Worm (Caenorhabditis elegans) whole organism, L4 larva: Measurements from ENCODE around the gene F31D4.8.

ENCODE experiments used
- F26F4.8 ChIP-seq: fragments of 200-800 bp; sonication (Bioruptor generic); conservative IDR thresholded peaks from 2 replicates; pipeline ENCODE4 v1.3.6; 2022; ENCODE audit warnings: missing genetic modification characterization, missing compliant biosample characterization
- F37D6.2 ChIP-seq: sonication (generic microtip); optimal IDR thresholded peaks from 2 replicates; lab custom pipeline; 2016; ENCODE audit warnings: mild to moderate bottlenecking, missing genetic modification characterization, missing compliant biosample characterization
- F49E8.2 ChIP-seq: sonication (generic microtip); optimal IDR thresholded peaks from 2 replicates; lab custom pipeline; 2016; ENCODE audit warnings: missing compliant biosample characterization, mild to moderate bottlenecking, missing genetic modification characterization, borderline replicate concordance
- Y105C5A.15 ChIP-seq: fragments of 200-800 bp; sonication (Bioruptor generic); IDR thresholded peaks from 2 replicates; pipeline ENCODE4 v1.3.6; 2022; ENCODE audit warnings: missing genetic modification characterization, missing compliant biosample characterization
- Y5F2A.4 ChIP-seq: fragments of 200-800 bp; sonication (Bioruptor generic); optimal IDR thresholded peaks from 2 replicates; lab custom pipeline; 2018; ENCODE audit warnings: mild to moderate bottlenecking, missing genetic modification characterization, missing compliant biosample characterization
- arid-1 ChIP-seq: fragments of 200-800 bp; sonication (Bioruptor generic); conservative IDR thresholded peaks from 2 replicates; pipeline ENCODE4 v1.3.6; 2022; ENCODE audit warnings: missing genetic modification reagents, missing genetic modification characterization, missing compliant biosample characterization
- attf-4 ChIP-seq: sonication (generic microtip); optimal IDR thresholded peaks from 3 replicates; lab custom pipeline; 2017; ENCODE audit warnings: missing biosample characterization, missing genetic modification characterization
- ceh-20 ChIP-seq: fragments of 200-800 bp; sonication (Bioruptor generic); IDR thresholded peaks from 2 replicates; pipeline ENCODE4 v1.3.6; 2022; ENCODE audit warnings: missing genetic modification reagents, missing genetic modification characterization, missing compliant biosample characterization
- ceh-44 ChIP-seq: fragments of 200-800 bp; sonication (Bioruptor generic); IDR thresholded peaks from 2 replicates; pipeline ENCODE4 v1.3.6; 2022; ENCODE audit warnings: missing genetic modification reagents, missing genetic modification characterization, missing compliant biosample characterization
- ceh-82 ChIP-seq: sonication (generic microtip); optimal IDR thresholded peaks from 2 replicates; lab custom pipeline; 2017; ENCODE audit warnings: missing biosample characterization, missing genetic modification characterization
- ces-1 ChIP-seq: fragments of 150-350 bp; sonication (generic microtip); optimal IDR thresholded peaks from 4 replicates; lab custom pipeline; 2014; ENCODE audit warnings: missing biosample characterization, missing genetic modification reagents, missing genetic modification characterization
- cey-2 ChIP-seq: sonication (generic microtip); optimal IDR thresholded peaks from 3 replicates; lab custom pipeline; 2017; ENCODE audit warnings: missing genetic modification characterization, mild to moderate bottlenecking, missing compliant biosample characterization, antibody characterized with exemption, borderline replicate concordance; ENCODE audit not compliant: insufficient read depth
- daf-12 ChIP-seq: fragments of 150-350 bp; optimal IDR thresholded peaks from 2 replicates; lab custom pipeline; 2014; ENCODE audit warnings: missing biosample characterization, missing genetic modification reagents, missing genetic modification characterization
- daf-8 ChIP-seq: fragments of 200-800 bp; sonication (Bioruptor generic); IDR thresholded peaks from 2 replicates; pipeline ENCODE4 v1.3.6; 2022; ENCODE audit warnings: missing genetic modification characterization, missing compliant biosample characterization
- dmd-9 ChIP-seq: fragments of 200-800 bp; sonication (Bioruptor generic); IDR thresholded peaks from 2 replicates; pipeline ENCODE4 v1.3.6; 2022; ENCODE audit warnings: missing genetic modification reagents, missing genetic modification characterization, missing compliant biosample characterization
- duxl-1 ChIP-seq: sonication (generic microtip); optimal IDR thresholded peaks from 2 replicates; lab custom pipeline; 2016; ENCODE audit warnings: mild to moderate bottlenecking, missing genetic modification characterization, moderate library complexity, missing compliant biosample characterization; ENCODE audit not compliant: poor library complexity
- dve-1 ChIP-seq: sonication (generic microtip); optimal IDR thresholded peaks from 2 replicates; lab custom pipeline; 2017; ENCODE audit warnings: antibody characterized with exemption, mild to moderate bottlenecking, missing genetic modification characterization, missing compliant biosample characterization; ENCODE audit not compliant: insufficient read depth
- gei-8 ChIP-seq: fragments of 200-800 bp; sonication (Bioruptor generic); optimal IDR thresholded peaks from 2 replicates; lab custom pipeline; 2018; ENCODE audit warnings: mild to moderate bottlenecking, missing genetic modification characterization, missing compliant biosample characterization
- lim-7 ChIP-seq: fragments of 200-800 bp; sonication (Bioruptor generic); IDR thresholded peaks from 2 replicates; pipeline ENCODE4 v1.3.6; 2022; ENCODE audit warnings: missing genetic modification characterization, missing compliant biosample characterization
- lin-13 ChIP-seq: fragments of 150-350 bp; optimal IDR thresholded peaks from 2 replicates; lab custom pipeline; 2014; ENCODE audit warnings: missing biosample characterization, missing genetic modification reagents, missing genetic modification characterization
- lin-29 ChIP-seq: fragments of 200-800 bp; sonication (Bioruptor generic); IDR thresholded peaks from 2 replicates; pipeline ENCODE4 v1.3.6; 2022; ENCODE audit warnings: missing genetic modification reagents, missing genetic modification characterization, missing compliant biosample characterization
- lin-38 ChIP-seq: fragments of 200-800 bp; sonication (Bioruptor generic); IDR thresholded peaks from 2 replicates; pipeline ENCODE4 v1.3.6; 2022; ENCODE audit warnings: missing genetic modification reagents, missing genetic modification characterization, missing compliant biosample characterization
- lin-39 ChIP-seq: fragments of 150-350 bp; optimal IDR thresholded peaks from 2 replicates; lab custom pipeline; 2014; ENCODE audit warnings: missing biosample characterization, missing genetic modification reagents, missing genetic modification characterization
- mdt-29 ChIP-seq: fragments of 200-800 bp; sonication (Bioruptor generic); IDR thresholded peaks from 2 replicates; pipeline ENCODE4 v1.3.6; 2022; ENCODE audit warnings: missing genetic modification reagents, missing genetic modification characterization, missing compliant biosample characterization
- mep-1 ChIP-seq: fragments of 150-350 bp; sonication (generic microtip); optimal IDR thresholded peaks from 3 replicates; lab custom pipeline; 2014; ENCODE audit warnings: missing biosample characterization, missing genetic modification characterization
- nhr-237 ChIP-seq: sonication (generic microtip); optimal IDR thresholded peaks from 2 replicates; lab custom pipeline; 2017; ENCODE audit warnings: missing biosample characterization, missing genetic modification characterization
- nhr-25 ChIP-seq: sonication (generic microtip); optimal IDR thresholded peaks from 2 replicates; lab custom pipeline; 2017; ENCODE audit warnings: missing genetic modification characterization, mild to moderate bottlenecking, missing compliant biosample characterization, antibody characterized with exemption, moderate library complexity, borderline replicate concordance; ENCODE audit not compliant: insufficient read depth
- nhr-28 ChIP-seq: fragments of 150-350 bp; optimal IDR thresholded peaks from 2 replicates; lab custom pipeline; 2014; ENCODE audit warnings: missing biosample characterization, missing genetic modification characterization
- nhr-41 ChIP-seq: fragments of 200-800 bp; sonication (Bioruptor generic); IDR thresholded peaks from 2 replicates; pipeline ENCODE4 v1.3.6; 2022; ENCODE audit warnings: missing genetic modification reagents, missing genetic modification characterization, missing compliant biosample characterization
- nhr-42 ChIP-seq: fragments of 200-800 bp; sonication (Bioruptor generic); IDR thresholded peaks from 2 replicates; pipeline ENCODE4 v1.3.6; 2022; ENCODE audit warnings: missing genetic modification characterization, missing compliant biosample characterization
- nhr-77 ChIP-seq: fragments of 150-350 bp; optimal IDR thresholded peaks from 2 replicates; lab custom pipeline; 2014; ENCODE audit warnings: missing biosample characterization, missing genetic modification characterization
- pha-4 ChIP-seq, 2 experiments: fragments of 150-350 bp in 1 of 2; fragments of 200-800 bp in 1 of 2; sonication (Bioruptor generic) in 1 of 2; IDR thresholded peaks in 1 of 2; optimal IDR thresholded peaks in 1 of 2; 2 replicates each; pipeline versions ENCODE4 v1.3.6 to Lab custom; 2014 to 2022; ENCODE audit warnings: missing genetic modification characterization in 2 of 2, missing genetic modification reagents in 2 of 2, missing biosample characterization in 1 of 2, missing compliant biosample characterization in 1 of 2
- pqm-1 ChIP-seq: sonication (generic microtip); optimal IDR thresholded peaks from 2 replicates; lab custom pipeline; 2017; ENCODE audit warnings: missing biosample characterization, missing genetic modification characterization
- saeg-2 ChIP-seq: fragments of 200-800 bp; sonication (Bioruptor generic); IDR thresholded peaks from 2 replicates; pipeline ENCODE4 v1.3.6; 2022; ENCODE audit warnings: missing genetic modification reagents, missing genetic modification characterization, missing compliant biosample characterization
- sdz-12 ChIP-seq: fragments of 200-800 bp; sonication (Bioruptor generic); optimal IDR thresholded peaks from 2 replicates; lab custom pipeline; 2018; ENCODE audit warnings: mild to moderate bottlenecking, missing genetic modification characterization, missing compliant biosample characterization
- set-16 ChIP-seq: fragments of 200-800 bp; sonication (Bioruptor generic); IDR thresholded peaks from 2 replicates; pipeline ENCODE4 v1.3.6; 2022; ENCODE audit warnings: missing genetic modification reagents, missing genetic modification characterization, missing compliant biosample characterization
- skn-1 ChIP-seq: fragments of 150-350 bp; optimal IDR thresholded peaks from 2 replicates; lab custom pipeline; 2014; ENCODE audit warnings: missing biosample characterization, missing genetic modification characterization
- spr-3 ChIP-seq: fragments of 200-800 bp; sonication (Bioruptor generic); optimal IDR thresholded peaks from 2 replicates; lab custom pipeline; 2018; ENCODE audit warnings: mild to moderate bottlenecking, missing genetic modification characterization, missing compliant biosample characterization
- tra-1 ChIP-seq: fragments of 200-800 bp; sonication (Bioruptor generic); IDR thresholded peaks from 2 replicates; pipeline ENCODE4 v1.3.6; 2022; ENCODE audit warnings: missing genetic modification reagents, missing genetic modification characterization, missing compliant biosample characterization
- unc-130 ChIP-seq: sonication (generic microtip); optimal IDR thresholded peaks from 2 replicates; lab custom pipeline; 2016; ENCODE audit warnings: missing genetic modification reagents, missing genetic modification characterization, missing compliant biosample characterization
- unc-62 ChIP-seq, 3 experiments: fragments of 150-350 bp in 1 of 3; sonication (generic microtip); optimal IDR thresholded peaks in 2 of 3; peaks in 1 of 3; 1 replicate in 1 of 3; 2 replicates in 2 of 3; lab custom pipeline; 2014 to 2017; ENCODE audit warnings: missing biosample characterization in 3 of 3, missing genetic modification characterization in 3 of 3, missing genetic modification reagents in 3 of 3, missing genotype in 1 of 3
- zfp-3 ChIP-seq: fragments of 200-800 bp; sonication (Bioruptor generic); conservative IDR thresholded peaks from 2 replicates; pipeline ENCODE4 v1.3.6; 2022; ENCODE audit warnings: missing genetic modification reagents, missing genetic modification characterization, missing compliant biosample characterization
- zip-11 ChIP-seq: fragments of 200-800 bp; sonication (Bioruptor generic); IDR thresholded peaks from 2 replicates; pipeline ENCODE4 v1.3.6; 2022; ENCODE audit warnings: missing genetic modification characterization, missing compliant biosample characterization
- ztf-11 ChIP-seq: fragments of 150-350 bp; optimal IDR thresholded peaks from 2 replicates; lab custom pipeline; 2014; ENCODE audit warnings: missing biosample characterization, missing genetic modification characterization

Gene F31D4.8

ce11 chrV:20851847-20852386 is 16.3 kb downstream of the F31D4.8 start, which contains the start of gene ndua-1 (continued):
- TF ChIP-seq zip-11 (GFP tag; lab: Robert Waterston, UW) (no peak), ces-1 (GFP tag; lab: Kevin White, UChicago) (peak; percentile 10), duxl-1 (tag; lab: Kevin White, UChicago) (peak; percentile 45), F49E8.2 (tag; lab: Kevin White, UChicago) (no peak), nhr-25 (tag; lab: Kevin White, UChicago) (no peak), ceh-44 (GFP tag; lab: Robert Waterston, UW) (no peak), Y105C5A.15 (GFP tag; lab: Robert Waterston, UW) (no peak)
- TF ChIP-seq, all 104 proteins: peak for 10

- TF ChIP-seq unc-62 (GFP tag; optimal IDR thresholded peaks at IDR 0.05 in 1 of 2; lab: Kevin White, UChicago) (no peak), unc-62 (tag; optimal IDR thresholded peaks at IDR 0.05; lab: Kevin White, UChicago) (no peak), zfp-3 (no peak), arid-1 (no peak)
- TF ChIP-seq, all 104 proteins: peak for 0
These were observed 17.6 kb downstream of the F31D4.8 start, which contains the start of gene clec-264 for ce11 chrV:20850580-20850979. clec-264 (minus strand) TSS chrV:20850701.

ce11 chrV:20847743-20848229 is 20.4 kb downstream of the F31D4.8 start:
- TF ChIP-seq sdz-12 (GFP tag; lab: Kevin White, UChicago) (peak; percentile 51), F37D6.2 (tag; lab: Kevin White, UChicago) (no peak), skn-1 (no peak), mep-1 (peak; percentile 39), duxl-1 (tag; lab: Kevin White, UChicago) (peak; percentile 56), ces-1 (GFP tag; lab: Kevin White, UChicago) (no peak), pqm-1 (no peak), lin-39 (tag; lab: Kevin White, UChicago) (no peak), set-16 (GFP tag; lab: Robert Waterston, UW) (no peak), lin-38 (GFP tag; lab: Robert Waterston, UW) (peak; percentile 56), lin-13 (GFP tag; lab: Kevin White, UChicago) (peak; percentile 26), lin-29 (no peak), unc-130 (GFP tag; lab: Kevin White, UChicago) (peak; percentile 6), nhr-28 (tag; lab: Kevin White, UChicago) (no peak), ceh-82 (tag; lab: Kevin White, UChicago) (no peak), F26F4.8 (GFP tag; lab: Robert Waterston, UW) (no peak), ceh-20 (GFP tag; lab: Robert Waterston, UW) (no peak), pha-4 (GFP tag; IDR thresholded peaks at IDR 0.05; lab: Robert Waterston, UW) (peak; percentile 42; the same call in 1 of the 2 replicates), pha-4 (tag; optimal IDR thresholded peaks at IDR 0.05; lab: Kevin White, UChicago) (no peak), cey-2 (tag; lab: Kevin White, UChicago) (no peak), spr-3 (peak; percentile 53), Y105C5A.15 (GFP tag; lab: Robert Waterston, UW) (no peak), lim-7 (GFP tag; lab: Robert Waterston, UW) (no peak), dmd-9 (no peak), nhr-41 (no peak), nhr-42 (no peak), zfp-3 (no peak), Y5F2A.4 (no peak), daf-12 (tag; lab: Kevin White, UChicago) (no peak), attf-4 (tag; lab: Kevin White, UChicago) (no peak), dve-1 (tag; lab: Kevin White, UChicago) (peak; percentile 26), mdt-29 (no peak), nhr-237 (tag; lab: Kevin White, UChicago) (no peak), daf-8 (no peak), ztf-11 (tag; lab: Kevin White, UChicago) (no peak), saeg-2 (GFP tag; lab: Robert Waterston, UW) (no peak), tra-1 (no peak), gei-8 (no peak), nhr-77 (tag; lab: Kevin White, UChicago) (no peak)
